Fruit fly (Drosophila melanogaster) whole organism, embryonic: ENCODE data around the gene CG5515.
A peak's percentile ranks its signal among the peaks of the same experiment; 100 is the strongest.

ENCODE experiments used
- B-H1 ChIP-seq: fragments of 200-800 bp; sonication (Bioruptor generic); IDR thresholded peaks from 3 replicates; pipeline ENCODE4 v1.3.6; 2022; ENCODE audit warnings: missing biosample characterization, missing genetic modification characterization
- Bgb ChIP-seq: fragments of 200-800 bp; sonication (Bioruptor generic); IDR thresholded peaks from 2 replicates; pipeline ENCODE4 v1.3.6; 2022; ENCODE audit warnings: missing biosample characterization, missing genetic modification characterization; ENCODE audit not compliant: partially characterized antibody
- CG10147 ChIP-seq: fragments of 200-800 bp; sonication (Bioruptor generic); optimal IDR thresholded peaks from 2 replicates; lab custom pipeline; 2019; ENCODE audit warnings: missing biosample characterization, mild to moderate bottlenecking, missing genetic modification characterization, moderate library complexity
- CG10431 ChIP-seq: fragments of 200-800 bp; sonication (Bioruptor generic); optimal IDR thresholded peaks from 3 replicates; lab custom pipeline; 2018; ENCODE audit warnings: missing biosample characterization, mild to moderate bottlenecking, missing genetic modification characterization
- CG13424 ChIP-seq: fragments of 200-800 bp; sonication (Bioruptor generic); optimal IDR thresholded peaks from 2 replicates; lab custom pipeline; 2019; ENCODE audit warnings: missing biosample characterization, mild to moderate bottlenecking, missing genetic modification characterization, moderate library complexity
- CG1529 ChIP-seq: fragments of 200-800 bp; sonication (Bioruptor generic); optimal IDR thresholded peaks from 3 replicates; lab custom pipeline; 2018; ENCODE audit warnings: missing biosample characterization, missing genetic modification characterization
- CG15601 ChIP-seq: fragments of 200-800 bp; sonication (Bioruptor generic); optimal IDR thresholded peaks from 3 replicates; lab custom pipeline; 2019; ENCODE audit warnings: missing biosample characterization, mild to moderate bottlenecking, missing genetic modification characterization, moderate library complexity
- CG16813 ChIP-seq: fragments of 200-800 bp; sonication (Bioruptor generic); IDR thresholded peaks from 3 replicates; pipeline ENCODE4 v1.3.6; 2022; ENCODE audit warnings: missing biosample characterization, missing genetic modification characterization; ENCODE audit not compliant: partially characterized antibody
- CG17385 ChIP-seq: fragments of 200-800 bp; sonication (Bioruptor generic); optimal IDR thresholded peaks from 3 replicates; lab custom pipeline; 2018; ENCODE audit warnings: missing biosample characterization, mild to moderate bottlenecking, missing genetic modification characterization
- CG17829 ChIP-seq: fragments of 200-800 bp; optimal IDR thresholded peaks from 2 replicates; lab custom pipeline; 2019; ENCODE audit warnings: missing biosample characterization, mild to moderate bottlenecking, missing genetic modification characterization, moderate library complexity
- CG18476 ChIP-seq: fragments of 200-800 bp; sonication (Bioruptor generic); optimal IDR thresholded peaks from 2 replicates; lab custom pipeline; 2016; ENCODE audit warnings: missing biosample characterization, mild to moderate bottlenecking, missing genetic modification characterization
- CG2712 ChIP-seq: fragments of 200-800 bp; optimal IDR thresholded peaks from 3 replicates; lab custom pipeline; 2019; ENCODE audit warnings: missing biosample characterization, mild to moderate bottlenecking, missing genetic modification characterization, moderate library complexity
- CG31388 ChIP-seq: fragments of 200-800 bp; sonication (Bioruptor generic); optimal IDR thresholded peaks from 2 replicates; lab custom pipeline; 2016; ENCODE audit warnings: missing biosample characterization, missing genetic modification characterization
- CG5245 ChIP-seq: fragments of 200-800 bp; sonication (Bioruptor generic); optimal IDR thresholded peaks from 3 replicates; lab custom pipeline; 2016; ENCODE audit warnings: missing biosample characterization, missing genetic modification characterization
- CG6175 ChIP-seq: fragments of 200-800 bp; sonication (Bioruptor generic); IDR thresholded peaks from 3 replicates; pipeline ENCODE4 v1.3.6; 2022; ENCODE audit warnings: missing biosample characterization, missing genetic modification characterization
- CG6272 ChIP-seq: fragments of 200-800 bp; sonication (Bioruptor generic); IDR thresholded peaks from 2 replicates; pipeline ENCODE4 v1.3.6; 2022; ENCODE audit warnings: missing biosample characterization, missing genetic modification characterization
- CG6683 ChIP-seq: fragments of 200-800 bp; sonication (Bioruptor generic); optimal IDR thresholded peaks from 2 replicates; lab custom pipeline; 2017; ENCODE audit warnings: missing biosample characterization, mild to moderate bottlenecking, missing genetic modification characterization, missing genetic modification reagents
- CG7357 ChIP-seq: fragments of 200-800 bp; sonication (Bioruptor generic); IDR thresholded peaks from 3 replicates; pipeline ENCODE4 v1.3.6; 2022; ENCODE audit warnings: missing biosample characterization, missing genetic modification characterization
- CG7372 ChIP-seq: fragments of 200-800 bp; sonication (Bioruptor generic); IDR thresholded peaks from 2 replicates; pipeline ENCODE4 v1.3.6; 2022; ENCODE audit warnings: missing biosample characterization, missing genetic modification characterization
- CG7963 ChIP-seq: fragments of 200-800 bp; sonication (Bioruptor generic); IDR thresholded peaks from 3 replicates; pipeline ENCODE4 v1.3.6; 2022; ENCODE audit warnings: missing biosample characterization, missing genetic modification characterization; ENCODE audit not compliant: partially characterized antibody
- CG7987 ChIP-seq: fragments of 200-800 bp; sonication (Bioruptor generic); optimal IDR thresholded peaks from 2 replicates; lab custom pipeline; 2018; ENCODE audit warnings: missing biosample characterization, mild to moderate bottlenecking, missing genetic modification characterization, moderate library complexity
- CG8478 ChIP-seq: fragments of >200 bp; optimal IDR thresholded peaks from 2 replicates; lab custom pipeline; 2018
- CG9215 ChIP-seq: fragments of 200-800 bp; sonication (Bioruptor generic); IDR thresholded peaks from 2 replicates; pipeline ENCODE4 v1.3.6; 2022; ENCODE audit warnings: missing biosample characterization, missing genetic modification characterization
- CHES-1-like ChIP-seq: fragments of 200-800 bp; sonication (Bioruptor generic); optimal IDR thresholded peaks from 2 replicates; lab custom pipeline; 2016; ENCODE audit warnings: missing biosample characterization, missing genetic modification characterization
- Dfd ChIP-seq, 2 experiments: fragments of >200 bp; optimal IDR thresholded peaks; 2 replicates each; lab custom pipeline; 2017; ENCODE audit warnings: missing biosample characterization in 2 of 2, missing genetic modification characterization in 2 of 2
- Hr39 ChIP-seq: fragments of >200 bp; optimal IDR thresholded peaks from 2 replicates; lab custom pipeline; 2017
- Hr78 ChIP-seq, 2 experiments: fragments of 200-800 bp in 1 of 2; fragments of >200 bp in 1 of 2; sonication (Bioruptor generic) in 1 of 2; optimal IDR thresholded peaks; 2 replicates each; lab custom pipeline; 2017 to 2019; ENCODE audit warnings: missing biosample characterization in 2 of 2, missing genetic modification characterization in 2 of 2, mild to moderate bottlenecking in 1 of 2, moderate library complexity in 1 of 2
- MTF-1 ChIP-seq: fragments of 200-800 bp; sonication (Bioruptor generic); optimal IDR thresholded peaks from 2 replicates; lab custom pipeline; 2018; ENCODE audit warnings: missing biosample characterization, mild to moderate bottlenecking, missing genetic modification characterization, borderline replicate concordance
- Med ChIP-seq: fragments of 200-800 bp; sonication (Bioruptor generic); peaks from one replicate; lab custom pipeline; 2016; ENCODE audit warnings: missing biosample characterization, missing genetic modification characterization, mild to moderate bottlenecking, inconsistent platforms, moderate library complexity
- NC2β ChIP-seq: fragments of 200-800 bp; sonication (Bioruptor generic); optimal IDR thresholded peaks from 2 replicates; lab custom pipeline; 2016; ENCODE audit warnings: missing biosample characterization, missing genetic modification characterization
- Oli ChIP-seq: fragments of 200-800 bp; sonication (Bioruptor generic); optimal IDR thresholded peaks from 2 replicates; lab custom pipeline; 2018; ENCODE audit warnings: missing biosample characterization, mild to moderate bottlenecking, missing genetic modification characterization, moderate library complexity
- Side ChIP-seq: fragments of 200-800 bp; sonication (Bioruptor generic); optimal IDR thresholded peaks from 2 replicates; lab custom pipeline; 2016; ENCODE audit warnings: missing biosample characterization, missing genetic modification characterization
- YL-1 ChIP-seq: fragments of 200-800 bp; sonication (Bioruptor generic); optimal IDR thresholded peaks from 3 replicates; lab custom pipeline; 2017; ENCODE audit warnings: missing biosample characterization, mild to moderate bottlenecking, missing genetic modification characterization
- ab ChIP-seq: fragments of 200-800 bp; sonication (Bioruptor generic); optimal IDR thresholded peaks from 2 replicates; lab custom pipeline; 2016; ENCODE audit warnings: missing biosample characterization, missing genetic modification characterization
- cad ChIP-seq: fragments of >200 bp; optimal IDR thresholded peaks from 2 replicates; lab custom pipeline; 2017; ENCODE audit warnings: missing biosample characterization, missing genetic modification characterization
- crc ChIP-seq: fragments of 200-800 bp; sonication (Bioruptor generic); optimal IDR thresholded peaks from 2 replicates; lab custom pipeline; 2016; ENCODE audit warnings: missing biosample characterization, missing genetic modification characterization
- dimm ChIP-seq: fragments of 200-800 bp; sonication (Bioruptor generic); IDR thresholded peaks from 2 replicates; pipeline ENCODE4 v1.3.6; 2022; ENCODE audit warnings: missing biosample characterization, missing genetic modification characterization
- eyg ChIP-seq: fragments of 200-800 bp; sonication (Bioruptor generic); optimal IDR thresholded peaks from 3 replicates; lab custom pipeline; 2016; ENCODE audit warnings: missing biosample characterization, missing genetic modification characterization
- ftz-f1 ChIP-seq: fragments of 200-800 bp; sonication (Bioruptor generic); optimal IDR thresholded peaks from 2 replicates; lab custom pipeline; 2016; ENCODE audit warnings: missing biosample characterization, missing genetic modification characterization
- gcm ChIP-seq: fragments of 200-800 bp; sonication (Bioruptor generic); optimal IDR thresholded peaks from 2 replicates; lab custom pipeline; 2019; ENCODE audit warnings: missing biosample characterization, mild to moderate bottlenecking, missing genetic modification characterization, moderate library complexity
- gsb-n ChIP-seq: fragments of 200-800 bp; sonication (Bioruptor generic); optimal IDR thresholded peaks from 3 replicates; lab custom pipeline; 2018; ENCODE audit warnings: missing biosample characterization, mild to moderate bottlenecking, missing genetic modification characterization
- nerfin-1 ChIP-seq: fragments of 200-800 bp; sonication (Bioruptor generic); optimal IDR thresholded peaks from 3 replicates; lab custom pipeline; 2019; ENCODE audit warnings: missing biosample characterization, mild to moderate bottlenecking, missing genetic modification characterization, moderate library complexity
- nom ChIP-seq: fragments of 200-800 bp; sonication (Bioruptor generic); optimal IDR thresholded peaks from 2 replicates; lab custom pipeline; 2017; ENCODE audit warnings: missing biosample characterization, missing genetic modification characterization, mild to moderate bottlenecking, moderate library complexity, missing genetic modification reagents
- salm ChIP-seq: fragments of 200-800 bp; sonication (Bioruptor generic); optimal IDR thresholded peaks from 2 replicates; lab custom pipeline; 2018; ENCODE audit warnings: missing biosample characterization, mild to moderate bottlenecking, missing genetic modification characterization
- sc ChIP-seq, 3 experiments: fragments of >200 bp in 2 of 3; fragments of 200-800 bp in 1 of 3; sonication (Bioruptor generic) in 1 of 3; optimal IDR thresholded peaks; 2 replicates in 2 of 3; 3 replicates in 1 of 3; lab custom pipeline; 2017; ENCODE audit warnings: mild to moderate bottlenecking in 1 of 3, missing biosample characterization in 1 of 3, missing genetic modification characterization in 1 of 3, missing genetic modification reagents in 1 of 3
- seq ChIP-seq: fragments of 200-800 bp; sonication (Bioruptor generic); IDR thresholded peaks from 2 replicates; pipeline ENCODE4 v1.3.6; 2022; ENCODE audit warnings: missing biosample characterization, missing genetic modification characterization
- twi ChIP-seq: fragments of 200-800 bp; optimal IDR thresholded peaks from 2 replicates; lab custom pipeline; 2019; ENCODE audit warnings: missing biosample characterization, mild to moderate bottlenecking, missing genetic modification characterization, moderate library complexity
- wek ChIP-seq: fragments of 200-800 bp; sonication (Bioruptor generic); optimal IDR thresholded peaks from 3 replicates; lab custom pipeline; 2018; ENCODE audit warnings: missing biosample characterization, mild to moderate bottlenecking, missing genetic modification characterization, moderate library complexity
- zf30C ChIP-seq: fragments of 200-800 bp; sonication (Bioruptor generic); optimal IDR thresholded peaks from 3 replicates; lab custom pipeline; 2018; ENCODE audit warnings: missing biosample characterization, mild to moderate bottlenecking, missing genetic modification characterization

The CG5515 gene

DNA sequence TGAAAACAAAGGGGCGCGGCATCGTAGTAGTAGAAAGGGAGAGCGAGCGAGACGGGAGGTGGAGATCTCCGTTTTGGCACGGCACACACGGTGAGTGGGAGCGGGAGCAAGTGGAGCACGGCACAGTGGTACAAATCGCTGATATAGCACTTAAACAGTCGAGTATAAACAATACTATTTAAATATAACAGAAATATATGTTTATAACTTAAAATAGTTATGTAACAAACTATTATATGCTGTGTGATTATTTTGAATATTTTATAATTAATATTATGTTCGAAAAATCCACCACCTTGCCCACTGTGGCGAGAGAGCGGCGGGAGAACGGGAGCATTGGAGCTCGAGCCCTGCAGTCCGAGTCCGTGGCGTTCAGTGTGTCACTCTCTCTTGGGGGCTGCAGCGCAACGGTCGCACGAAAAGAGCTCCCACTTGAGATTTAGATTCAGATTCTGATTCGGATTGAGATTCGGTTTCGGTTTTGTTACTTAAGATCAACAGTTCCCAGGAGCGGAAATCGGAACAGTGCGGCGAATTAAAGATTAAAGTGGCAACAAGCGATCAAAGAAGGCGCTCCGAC lies 47.6 kb downstream of the CG5515 start, which contains the start of gene Kal1 (continued):
- TF ChIP-seq YL-1 (peak; percentile 61), CG15601 (tag; lab: Kevin White, UChicago) (peak; percentile 94), CG5245 (GFP tag; lab: Kevin White, UChicago) (peak; percentile 85), NC2β (GFP tag; lab: Kevin White, UChicago) (no peak), B-H1 (GFP tag; lab: Robert Waterston, UW) (peak; percentile 80), CG10147 (GFP tag; lab: Kevin White, UChicago) (peak; percentile 79), CG7357 (GFP tag; lab: Robert Waterston, UW) (peak; percentile 76), crc (GFP tag; lab: Kevin White, UChicago) (no peak), CG6272 (GFP tag; lab: Robert Waterston, UW) (peak; percentile 89), dimm (GFP tag; lab: Robert Waterston, UW) (peak; percentile 83), ab (GFP tag; lab: Kevin White, UChicago) (no peak), CG1529 (GFP tag; lab: Kevin White, UChicago) (peak; percentile 94), Med (GFP tag; lab: Kevin White, UChicago) (peak; percentile 88), CG7963 (no peak), Dfd (GFP tag; optimal IDR thresholded peaks at IDR 0.05; lab: Kevin White, UChicago) (no peak), gsb-n (tag; lab: Kevin White, UChicago) (peak; percentile 97), salm (tag; lab: Kevin White, UChicago) (peak; percentile 94), gcm (peak; percentile 95), CG18476 (GFP tag; lab: Kevin White, UChicago) (peak; percentile 65), CG9215 (GFP tag; lab: Robert Waterston, UW) (peak; percentile 59), CG17385 (GFP tag; lab: Kevin White, UChicago) (peak; percentile 90), MTF-1 (GFP tag; lab: Kevin White, UChicago) (peak; percentile 78), CG2712 (tag; lab: Kevin White, UChicago) (peak; percentile 97), eyg (GFP tag; lab: Kevin White, UChicago) (no peak), Hr78 (GFP tag; optimal IDR thresholded peaks at IDR 0.05; lab: Kevin White, UChicago) (peak in 1 of 2 experiments; percentile 82), zf30C (GFP tag; lab: Kevin White, UChicago) (no peak), CG17829 (tag; lab: Kevin White, UChicago) (peak; percentile 95), sc (optimal IDR thresholded peaks at IDR 0.05; lab: Kevin White, UChicago) (no peak), sc (GFP tag; optimal IDR thresholded peaks at IDR 0.05; lab: Kevin White, UChicago) (peak; percentile 93), Oli (peak; percentile 95), CG16813 (no peak), CG7987 (GFP tag; lab: Kevin White, UChicago) (peak; percentile 50), nerfin-1 (tag; lab: Kevin White, UChicago) (peak; percentile 91), cad (GFP tag; lab: Kevin White, UChicago) (no peak), twi (tag; lab: Kevin White, UChicago) (peak; percentile 88), CG8478 (lab: Kevin White, UChicago) (no peak), seq (GFP tag; lab: Robert Waterston, UW) (peak; percentile 95), CG13424 (peak; percentile 95), ftz-f1 (no peak), CG6683 (peak; percentile 85), CG7372 (GFP tag; lab: Robert Waterston, UW) (peak; percentile 73), Side (GFP tag; lab: Kevin White, UChicago) (peak; percentile 11), Hr39 (lab: Kevin White, UChicago) (no peak), wek (GFP tag; lab: Kevin White, UChicago) (peak; percentile 72), CG31388 (GFP tag; lab: Kevin White, UChicago) (peak; percentile 58), Bgb (no peak), CG6175 (peak; percentile 58; the same call in 2 of the 3 replicates), CHES-1-like (GFP tag; lab: Kevin White, UChicago) (no peak), nom (GFP tag; lab: Kevin White, UChicago) (peak; percentile 97), CG10431 (peak; percentile 87)
